Fruit fly (Drosophila melanogaster) whole organism, pupa: ENCODE data around the gene kuz.

Source experiments
- CG10348 ChIP-seq: fragments of 200-800 bp; sonication (Bioruptor generic); IDR thresholded peaks from 2 replicates; pipeline ENCODE4 v1.3.6; 2022; ENCODE audit warnings: missing biosample characterization, missing genetic modification characterization
- CG12605 ChIP-seq: fragments of 200-800 bp; sonication (Bioruptor generic); IDR thresholded peaks from 2 replicates; pipeline ENCODE4 v1.3.6; 2022; ENCODE audit warnings: missing biosample characterization, missing genetic modification characterization
- CG13204 ChIP-seq: fragments of 200-800 bp; sonication (Bioruptor generic); optimal IDR thresholded peaks from 2 replicates; lab custom pipeline; 2018; ENCODE audit warnings: missing biosample characterization, mild to moderate bottlenecking, missing genetic modification characterization, moderate library complexity
- CG14655 ChIP-seq: fragments of 200-800 bp; sonication (Bioruptor generic); optimal IDR thresholded peaks from 3 replicates; lab custom pipeline; 2017; ENCODE audit warnings: mild to moderate bottlenecking, missing biosample characterization, missing genetic modification reagents, missing genetic modification characterization
- CG15710 ChIP-seq: fragments of 200-800 bp; sonication (Bioruptor generic); optimal IDR thresholded peaks from 2 replicates; lab custom pipeline; 2018; ENCODE audit warnings: missing biosample characterization, mild to moderate bottlenecking, missing genetic modification characterization, moderate library complexity
- CG17806 ChIP-seq: fragments of 200-800 bp; sonication (Bioruptor generic); optimal IDR thresholded peaks from 2 replicates; lab custom pipeline; 2018; ENCODE audit warnings: missing biosample characterization, mild to moderate bottlenecking, missing genetic modification characterization, moderate library complexity
- CG32121 ChIP-seq: fragments of 200-800 bp; sonication (Bioruptor generic); IDR thresholded peaks from 2 replicates; pipeline ENCODE4 v1.3.6; 2022; ENCODE audit warnings: missing biosample characterization, missing genetic modification characterization
- CG34367 ChIP-seq: fragments of 200-800 bp; sonication (Bioruptor generic); optimal IDR thresholded peaks from 2 replicates; lab custom pipeline; 2018; ENCODE audit warnings: missing biosample characterization, mild to moderate bottlenecking, missing genetic modification characterization
- CG4496 ChIP-seq: fragments of 200-800 bp; sonication (Bioruptor generic); IDR thresholded peaks from 3 replicates; pipeline ENCODE4 v1.3.6; 2022; ENCODE audit warnings: missing biosample characterization, missing genetic modification characterization
- CG8159 ChIP-seq: fragments of 200-800 bp; sonication (Bioruptor generic); optimal IDR thresholded peaks from 3 replicates; lab custom pipeline; 2018; ENCODE audit warnings: missing biosample characterization, mild to moderate bottlenecking, missing genetic modification characterization, moderate library complexity
- CG8301 ChIP-seq: fragments of 200-800 bp; sonication (Bioruptor generic); optimal IDR thresholded peaks from 2 replicates; lab custom pipeline; 2018; ENCODE audit warnings: missing biosample characterization, mild to moderate bottlenecking, missing genetic modification characterization
- CG9948 ChIP-seq: fragments of 200-800 bp; sonication (Bioruptor generic); optimal IDR thresholded peaks from 2 replicates; lab custom pipeline; 2018; ENCODE audit warnings: missing biosample characterization, mild to moderate bottlenecking, missing genetic modification characterization, moderate library complexity
- D1 ChIP-seq: fragments of 200-800 bp; sonication (Bioruptor generic); optimal IDR thresholded peaks from 2 replicates; lab custom pipeline; 2018; ENCODE audit warnings: missing biosample characterization, mild to moderate bottlenecking, missing genetic modification characterization, moderate library complexity
- EcR ChIP-seq: fragments of 200-800 bp; sonication (Bioruptor generic); optimal IDR thresholded peaks from 3 replicates; lab custom pipeline; 2019; ENCODE audit warnings: missing biosample characterization, missing genetic modification characterization, mild to moderate bottlenecking, moderate library complexity, missing genetic modification reagents
- Ets98B ChIP-seq: fragments of 200-800 bp; sonication (Bioruptor generic); IDR thresholded peaks from 2 replicates; pipeline ENCODE4 v1.3.6; 2022; ENCODE audit warnings: missing biosample characterization, missing genetic modification characterization
- Pif1A ChIP-seq: fragments of 200-800 bp; sonication (Bioruptor generic); optimal IDR thresholded peaks from 3 replicates; lab custom pipeline; 2016; ENCODE audit warnings: missing biosample characterization, missing genetic modification characterization
- Pif1B ChIP-seq: fragments of 200-800 bp; sonication (Bioruptor generic); optimal IDR thresholded peaks from 3 replicates; lab custom pipeline; 2016; ENCODE audit warnings: missing biosample characterization, missing genetic modification characterization
- Snoo ChIP-seq: fragments of 200-800 bp; sonication (Bioruptor generic); optimal IDR thresholded peaks from 3 replicates; lab custom pipeline; 2017; ENCODE audit warnings: missing biosample characterization, mild to moderate bottlenecking, missing genetic modification characterization, inconsistent platforms
- fd96Ca ChIP-seq: fragments of 200-800 bp; sonication (Bioruptor generic); IDR thresholded peaks from 3 replicates; pipeline ENCODE4 v1.3.6; 2022; ENCODE audit warnings: missing biosample characterization, missing genetic modification characterization
- gl ChIP-seq: fragments of 200-800 bp; sonication (Bioruptor generic); optimal IDR thresholded peaks from 2 replicates; lab custom pipeline; 2018; ENCODE audit warnings: missing biosample characterization, mild to moderate bottlenecking, missing genetic modification characterization
- rn ChIP-seq: fragments of 200-800 bp; sonication (Bioruptor generic); IDR thresholded peaks from 2 replicates; pipeline ENCODE4 v1.3.6; 2022; ENCODE audit warnings: missing biosample characterization, missing genetic modification characterization

Gene kuz

dm6 chr2L:13571791-13572451 lies 22.0 kb downstream of the kuz start:
- TF ChIP-seq CG10348 (GFP tag; lab: Robert Waterston, UW) (no peak), fd96Ca (GFP tag; lab: Robert Waterston, UW) (peak; percentile 50; the same call in 1 of the 3 replicates), CG12605 (GFP tag; lab: Robert Waterston, UW) (no peak; the same call in 1 of the 2 replicates), CG9948 (tag; lab: Kevin White, UChicago) (peak; percentile 73), D1 (tag; lab: Kevin White, UChicago) (peak; percentile 74), CG34367 (tag; lab: Kevin White, UChicago) (peak; percentile 32), CG8301 (tag; lab: Kevin White, UChicago) (peak; percentile 57), Ets98B (peak; percentile 43), CG14655 (peak; percentile 77), Pif1B (GFP tag; lab: Kevin White, UChicago) (peak; percentile 60), rn (0 out of 2 replicates have a peak, but pooled peaks have one; percentile 7), gl (tag; lab: Kevin White, UChicago) (peak; percentile 41), CG17806 (peak; percentile 60), CG8159 (tag; lab: Kevin White, UChicago) (peak; percentile 80), EcR (GFP tag; lab: Kevin White, UChicago) (no peak), Pif1A (peak; percentile 14), CG13204 (GFP tag; lab: Kevin White, UChicago) (no peak), CG15710 (tag; lab: Kevin White, UChicago) (peak; percentile 69), Snoo (tag; lab: Kevin White, UChicago) (peak; percentile 28), CG4496 (GFP tag; lab: Robert Waterston, UW) (peak; percentile 65), CG32121 (GFP tag; lab: Robert Waterston, UW) (no peak; the same call in 1 of the 2 replicates)

dm6 chr2L:13586655-13587054 lies 36.7 kb downstream of the kuz start:
- TF ChIP-seq CG4496 (GFP tag; lab: Robert Waterston, UW) (0 out of 3 replicates have a peak, but pooled peaks have one; percentile 43), D1 (tag; lab: Kevin White, UChicago) (no peak)

dm6 chr2L:13591393-13591792 lies 41.5 kb downstream of the kuz start:
- TF ChIP-seq CG17806 (no peak), CG15710 (tag; lab: Kevin White, UChicago) (no peak), CG34367 (tag; lab: Kevin White, UChicago) (no peak), EcR (GFP tag; lab: Kevin White, UChicago) (no peak), CG32121 (GFP tag; lab: Robert Waterston, UW) (no peak), gl (tag; lab: Kevin White, UChicago) (no peak), Ets98B (no peak), rn (no peak), fd96Ca (GFP tag; lab: Robert Waterston, UW) (no peak), Pif1B (GFP tag; lab: Kevin White, UChicago) (no peak), Snoo (tag; lab: Kevin White, UChicago) (no peak), CG4496 (GFP tag; lab: Robert Waterston, UW) (no peak), CG9948 (tag; lab: Kevin White, UChicago) (no peak), D1 (tag; lab: Kevin White, UChicago) (no peak), CG8301 (tag; lab: Kevin White, UChicago) (no peak), CG13204 (GFP tag; lab: Kevin White, UChicago) (no peak), CG12605 (GFP tag; lab: Robert Waterston, UW) (no peak), Pif1A (no peak), CG10348 (GFP tag; lab: Robert Waterston, UW) (no peak)

dm6 chr2L:13597136-13597615 lies 47.2 kb downstream of the kuz start, which contains the start of gene CG9254:
Gene CG9254 (minus strand): TSS chr2L:13597186.
- TF ChIP-seq CG8159 (tag; lab: Kevin White, UChicago) (no peak), rn (no peak), CG10348 (GFP tag; lab: Robert Waterston, UW) (no peak), Ets98B (no peak), Snoo (tag; lab: Kevin White, UChicago) (no peak), CG15710 (tag; lab: Kevin White, UChicago) (no peak), CG14655 (no peak), CG13204 (GFP tag; lab: Kevin White, UChicago) (no peak), CG32121 (GFP tag; lab: Robert Waterston, UW) (no peak), Pif1B (GFP tag; lab: Kevin White, UChicago) (no peak), CG17806 (no peak), Pif1A (no peak), CG9948 (tag; lab: Kevin White, UChicago) (no peak), CG8301 (tag; lab: Kevin White, UChicago) (no peak), CG34367 (tag; lab: Kevin White, UChicago) (no peak), D1 (tag; lab: Kevin White, UChicago) (no peak)
- TF ChIP-seq, all 21 proteins: peak for 0

dm6 chr2L:13611860-13612259 lies 61.9 kb downstream of the kuz start:
- TF ChIP-seq CG10348 (GFP tag; lab: Robert Waterston, UW) (no peak), rn (no peak), gl (tag; lab: Kevin White, UChicago) (no peak), CG8301 (tag; lab: Kevin White, UChicago) (no peak), CG34367 (tag; lab: Kevin White, UChicago) (no peak), CG8159 (tag; lab: Kevin White, UChicago) (peak; percentile 17), CG15710 (tag; lab: Kevin White, UChicago) (no peak), CG9948 (tag; lab: Kevin White, UChicago) (peak; percentile 42), CG14655 (peak; percentile 36), Pif1B (GFP tag; lab: Kevin White, UChicago) (no peak), Snoo (tag; lab: Kevin White, UChicago) (no peak), CG17806 (no peak), CG32121 (GFP tag; lab: Robert Waterston, UW) (no peak; the same call in 1 of the 2 replicates), CG12605 (GFP tag; lab: Robert Waterston, UW) (no peak), D1 (tag; lab: Kevin White, UChicago) (no peak), EcR (GFP tag; lab: Kevin White, UChicago) (no peak)
- TF ChIP-seq, all 21 proteins: peak for 3
